Fruit fly (Drosophila melanogaster) whole organism, embryonic: ENCODE data around the gene Dtg.

Experiments used
- Abd-B ChIP-seq: fragments of 200-800 bp; sonication (Bioruptor generic); optimal IDR thresholded peaks from 2 replicates; lab custom pipeline; 2018; ENCODE audit warnings: missing biosample characterization, mild to moderate bottlenecking, missing genetic modification characterization, moderate library complexity
- Bdp1 ChIP-seq: fragments of 200-800 bp; sonication (Bioruptor generic); optimal IDR thresholded peaks from 3 replicates; lab custom pipeline; 2016; ENCODE audit warnings: missing biosample characterization, missing genetic modification characterization
- CG13424 ChIP-seq: fragments of 200-800 bp; sonication (Bioruptor generic); optimal IDR thresholded peaks from 2 replicates; lab custom pipeline; 2019; ENCODE audit warnings: missing biosample characterization, mild to moderate bottlenecking, missing genetic modification characterization, moderate library complexity
- CG14014 ChIP-seq: fragments of 200-800 bp; sonication (Bioruptor generic); IDR thresholded peaks from 2 replicates; pipeline ENCODE4 v1.3.6; 2022; ENCODE audit warnings: missing biosample characterization, missing genetic modification characterization
- CG14667 ChIP-seq: fragments of 200-800 bp; sonication (Bioruptor generic); IDR thresholded peaks from 2 replicates; pipeline ENCODE4 v1.3.6; 2022; ENCODE audit warnings: missing biosample characterization, missing genetic modification characterization
- CG15514 ChIP-seq: fragments of 200-800 bp; sonication (Bioruptor generic); optimal IDR thresholded peaks from 3 replicates; lab custom pipeline; 2017; ENCODE audit warnings: missing biosample characterization, missing genetic modification characterization, mild to moderate bottlenecking, moderate library complexity, missing genetic modification reagents
- CG18764 ChIP-seq: fragments of 200-800 bp; sonication (Bioruptor generic); optimal IDR thresholded peaks from 3 replicates; lab custom pipeline; 2016; ENCODE audit warnings: missing biosample characterization, missing genetic modification characterization
- CG3065 ChIP-seq: fragments of 200-800 bp; sonication (Bioruptor generic); optimal IDR thresholded peaks from 2 replicates; lab custom pipeline; 2016; ENCODE audit warnings: missing biosample characterization, missing genetic modification characterization
- CG31224 ChIP-seq: fragments of 200-800 bp; sonication (Bioruptor generic); IDR thresholded peaks from 2 replicates; pipeline ENCODE4 v1.3.6; 2022; ENCODE audit warnings: missing biosample characterization, missing genetic modification characterization
- CG31365 ChIP-seq: fragments of 200-800 bp; sonication (Bioruptor generic); optimal IDR thresholded peaks from 2 replicates; lab custom pipeline; 2018; ENCODE audit warnings: missing biosample characterization, mild to moderate bottlenecking, missing genetic modification characterization
- CG42726 ChIP-seq: fragments of 200-800 bp; sonication (Bioruptor generic); IDR thresholded peaks from 2 replicates; pipeline ENCODE4 v1.3.6; 2022; ENCODE audit warnings: missing biosample characterization, missing genetic modification characterization; ENCODE audit not compliant: partially characterized antibody
- CG4404 ChIP-seq: fragments of 200-800 bp; sonication (Bioruptor generic); IDR thresholded peaks from 2 replicates; pipeline ENCODE4 v1.3.6; 2022; ENCODE audit warnings: missing biosample characterization, missing genetic modification characterization
- CG4424 ChIP-seq: fragments of 200-800 bp; sonication (Bioruptor generic); optimal IDR thresholded peaks from 3 replicates; lab custom pipeline; 2016; ENCODE audit warnings: missing biosample characterization, missing genetic modification characterization
- CG4854 ChIP-seq: fragments of 200-800 bp; sonication (Bioruptor generic); optimal IDR thresholded peaks from 2 replicates; lab custom pipeline; 2016; ENCODE audit warnings: missing biosample characterization, missing genetic modification characterization, inconsistent platforms
- CG5180 ChIP-seq: fragments of 200-800 bp; sonication (Bioruptor generic); optimal IDR thresholded peaks from 3 replicates; lab custom pipeline; 2017; ENCODE audit warnings: missing biosample characterization, missing genetic modification characterization, mild to moderate bottlenecking, moderate library complexity, missing genetic modification reagents
- CG6254 ChIP-seq: fragments of 200-800 bp; sonication (Bioruptor generic); optimal IDR thresholded peaks from 3 replicates; lab custom pipeline; 2017; ENCODE audit warnings: mild to moderate bottlenecking, missing biosample characterization, missing genetic modification reagents, missing genetic modification characterization
- CG6272 ChIP-seq: fragments of 200-800 bp; sonication (Bioruptor generic); IDR thresholded peaks from 2 replicates; pipeline ENCODE4 v1.3.6; 2022; ENCODE audit warnings: missing biosample characterization, missing genetic modification characterization
- CG6854 ChIP-seq: fragments of 200-800 bp; sonication (Bioruptor generic); optimal IDR thresholded peaks from 3 replicates; lab custom pipeline; 2017; ENCODE audit warnings: missing biosample characterization, mild to moderate bottlenecking, missing genetic modification characterization
- CG7357 ChIP-seq: fragments of 200-800 bp; sonication (Bioruptor generic); IDR thresholded peaks from 3 replicates; pipeline ENCODE4 v1.3.6; 2022; ENCODE audit warnings: missing biosample characterization, missing genetic modification characterization
- Doc2 ChIP-seq: fragments of 200-800 bp; sonication (Bioruptor generic); IDR thresholded peaks from 2 replicates; pipeline ENCODE4 v1.3.6; 2022; ENCODE audit warnings: missing biosample characterization, missing genetic modification characterization
- Doc3 ChIP-seq: fragments of 200-800 bp; sonication (Bioruptor generic); IDR thresholded peaks from 3 replicates; pipeline ENCODE4 v1.3.6; 2022; ENCODE audit warnings: missing biosample characterization, missing genetic modification characterization; ENCODE audit not compliant: partially characterized antibody
- Dp ChIP-seq: fragments of 200-800 bp; sonication (Bioruptor generic); optimal IDR thresholded peaks from 2 replicates; lab custom pipeline; 2018; ENCODE audit warnings: missing biosample characterization, mild to moderate bottlenecking, missing genetic modification characterization, moderate library complexity
- Ets65A ChIP-seq: fragments of 200-800 bp; sonication (Bioruptor generic); peaks from one replicate; lab custom pipeline; 2016; ENCODE audit warnings: missing biosample characterization, missing genetic modification characterization
- Fer1 ChIP-seq: fragments of 200-800 bp; sonication (Bioruptor generic); optimal IDR thresholded peaks from 2 replicates; lab custom pipeline; 2017; ENCODE audit warnings: missing biosample characterization, mild to moderate bottlenecking, missing genetic modification characterization
- Fer3 ChIP-seq: fragments of 200-800 bp; sonication (Bioruptor generic); optimal IDR thresholded peaks from 2 replicates; lab custom pipeline; 2018; ENCODE audit warnings: missing biosample characterization, mild to moderate bottlenecking, missing genetic modification characterization, moderate library complexity
- GATAe ChIP-seq: fragments of 200-800 bp; sonication (Bioruptor generic); conservative IDR thresholded peaks from 2 replicates; pipeline ENCODE4 v1.3.6; 2022; ENCODE audit warnings: missing biosample characterization, missing genetic modification characterization
- Myb ChIP-seq: fragments of 200-800 bp; sonication (Bioruptor generic); optimal IDR thresholded peaks from 2 replicates; lab custom pipeline; 2016; ENCODE audit warnings: missing biosample characterization, missing genetic modification characterization
- NfI ChIP-seq: fragments of 200-800 bp; sonication (Bioruptor generic); optimal IDR thresholded peaks from 3 replicates; lab custom pipeline; 2018; ENCODE audit warnings: missing biosample characterization, mild to moderate bottlenecking, missing genetic modification characterization, moderate library complexity
- Scr ChIP-seq: fragments of 200-800 bp; sonication (Bioruptor generic); IDR thresholded peaks from 2 replicates; pipeline ENCODE4 v1.3.6; 2022; ENCODE audit warnings: missing biosample characterization, missing genetic modification characterization; ENCODE audit not compliant: partially characterized antibody
- Sry-β ChIP-seq: fragments of 200-800 bp; sonication (Bioruptor generic); optimal IDR thresholded peaks from 2 replicates; lab custom pipeline; 2018; ENCODE audit warnings: missing biosample characterization, mild to moderate bottlenecking, missing genetic modification characterization, moderate library complexity
- Ssrp ChIP-seq: fragments of 200-800 bp; sonication (Bioruptor generic); optimal IDR thresholded peaks from 2 replicates; lab custom pipeline; 2018; ENCODE audit warnings: missing biosample characterization, mild to moderate bottlenecking, missing genetic modification characterization, moderate library complexity
- chif ChIP-seq, 2 experiments: fragments of 200-800 bp; sonication (Bioruptor generic); optimal IDR thresholded peaks; 3 replicates each; lab custom pipeline; 2016; ENCODE audit warnings: missing biosample characterization in 2 of 2, missing genetic modification characterization in 2 of 2
- chm ChIP-seq: fragments of 200-800 bp; sonication (Bioruptor generic); IDR thresholded peaks from 2 replicates; pipeline ENCODE4 v1.3.6; 2022; ENCODE audit warnings: missing biosample characterization, missing genetic modification characterization
- crc ChIP-seq: fragments of 200-800 bp; sonication (Bioruptor generic); optimal IDR thresholded peaks from 2 replicates; lab custom pipeline; 2016; ENCODE audit warnings: missing biosample characterization, missing genetic modification characterization
- da ChIP-seq: fragments of 200-800 bp; sonication (Bioruptor generic); optimal IDR thresholded peaks from 2 replicates; lab custom pipeline; 2016; ENCODE audit warnings: missing biosample characterization, missing genetic modification characterization
- danr ChIP-seq: fragments of 200-800 bp; sonication (Bioruptor generic); IDR thresholded peaks from 2 replicates; pipeline ENCODE4 v1.3.6; 2022; ENCODE audit warnings: missing biosample characterization, missing genetic modification characterization
- fd102C ChIP-seq: fragments of 200-800 bp; sonication (Bioruptor generic); optimal IDR thresholded peaks from 2 replicates; lab custom pipeline; 2018; ENCODE audit warnings: missing biosample characterization, mild to moderate bottlenecking, missing genetic modification characterization, moderate library complexity
- her ChIP-seq: fragments of 200-800 bp; sonication (Bioruptor generic); optimal IDR thresholded peaks from 2 replicates; lab custom pipeline; 2016; ENCODE audit warnings: missing biosample characterization, missing genetic modification characterization
- lov ChIP-seq, 2 experiments: fragments of 200-800 bp in 1 of 2; fragments of >200 bp in 1 of 2; sonication (Bioruptor generic) in 1 of 2; IDR thresholded peaks in 1 of 2; optimal IDR thresholded peaks in 1 of 2; 2 replicates in 1 of 2; 3 replicates in 1 of 2; pipeline versions ENCODE4 v1.3.6 to Lab custom; 2017 to 2022; ENCODE audit warnings: missing biosample characterization in 1 of 2, missing genetic modification characterization in 1 of 2
- luna ChIP-seq: fragments of 200-800 bp; sonication (Bioruptor generic); optimal IDR thresholded peaks from 2 replicates; lab custom pipeline; 2016; ENCODE audit warnings: missing biosample characterization, missing genetic modification characterization
- nmo ChIP-seq: fragments of 200-800 bp; sonication (Bioruptor generic); optimal IDR thresholded peaks from 2 replicates; lab custom pipeline; 2018; ENCODE audit warnings: missing biosample characterization, mild to moderate bottlenecking, missing genetic modification characterization, moderate library complexity
- odd ChIP-seq: fragments of 200-800 bp; sonication (Bioruptor generic); optimal IDR thresholded peaks from 2 replicates; lab custom pipeline; 2017; ENCODE audit warnings: missing biosample characterization, mild to moderate bottlenecking, missing genetic modification characterization
- sd ChIP-seq: fragments of 200-800 bp; sonication (Bioruptor generic); optimal IDR thresholded peaks from 3 replicates; lab custom pipeline; 2018; ENCODE audit warnings: missing biosample characterization, mild to moderate bottlenecking, missing genetic modification characterization, moderate library complexity
- sim ChIP-seq: fragments of 200-800 bp; sonication (Bioruptor generic); IDR thresholded peaks from 2 replicates; pipeline ENCODE4 v1.3.6; 2022; ENCODE audit warnings: missing biosample characterization, missing genetic modification characterization
- sob ChIP-seq: fragments of 200-800 bp; sonication (Bioruptor generic); IDR thresholded peaks from 2 replicates; pipeline ENCODE4 v1.3.6; 2022; ENCODE audit warnings: missing biosample characterization, missing genetic modification characterization
- ssp ChIP-seq: fragments of 200-800 bp; sonication (Bioruptor generic); IDR thresholded peaks from 2 replicates; pipeline ENCODE4 v1.3.6; 2022; ENCODE audit warnings: missing biosample characterization, missing genetic modification characterization
- tx ChIP-seq: fragments of 200-800 bp; sonication (Bioruptor generic); optimal IDR thresholded peaks from 2 replicates; lab custom pipeline; 2016; ENCODE audit warnings: missing biosample characterization, missing genetic modification characterization
- unc-4 ChIP-seq: fragments of 200-800 bp; sonication (Bioruptor generic); IDR thresholded peaks from 2 replicates; pipeline ENCODE4 v1.3.6; 2022; ENCODE audit warnings: missing biosample characterization, missing genetic modification characterization; ENCODE audit not compliant: partially characterized antibody
- unpg ChIP-seq: fragments of 200-800 bp; sonication (Bioruptor generic); optimal IDR thresholded peaks from 3 replicates; lab custom pipeline; 2018; ENCODE audit warnings: missing biosample characterization, mild to moderate bottlenecking, missing genetic modification characterization, moderate library complexity
- vnd ChIP-seq: fragments of 200-800 bp; sonication (Bioruptor generic); IDR thresholded peaks from 3 replicates; pipeline ENCODE4 v1.3.6; 2022; ENCODE audit warnings: missing biosample characterization, missing genetic modification characterization; ENCODE audit not compliant: partially characterized antibody

Gene Dtg

DNA sequence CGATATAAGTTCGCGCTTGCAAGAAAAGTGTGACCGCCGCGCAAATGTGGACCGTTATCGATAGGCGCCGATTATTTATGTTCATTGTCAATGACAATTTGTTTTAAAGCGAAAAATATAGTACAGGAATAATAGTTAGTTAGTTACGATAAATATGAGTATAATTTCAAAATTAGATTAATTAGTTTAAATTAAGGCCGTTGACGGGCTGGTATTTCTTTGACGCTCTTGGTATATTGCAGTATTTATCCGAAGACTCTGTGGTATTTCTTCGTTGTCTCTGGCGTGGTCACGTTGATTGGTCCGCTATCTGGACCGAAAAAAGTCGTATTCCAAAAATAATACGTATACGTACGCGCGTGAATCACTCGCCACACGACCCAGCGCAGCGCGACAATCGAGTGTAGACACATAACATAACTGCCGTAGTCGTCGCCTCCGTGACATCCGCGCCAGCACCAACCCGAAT is 49.7 kb downstream of the Dtg start (continued):
- TF ChIP-seq Doc2 (no peak), CG13424 (tag; lab: Kevin White, UChicago) (no peak), CG31224 (GFP tag; lab: Robert Waterston, UW) (no peak), sim (no peak), GATAe (no peak), CG3065 (GFP tag; lab: Kevin White, UChicago) (no peak), Doc3 (GFP tag; lab: Robert Waterston, UW) (peak; percentile 50; the same call in 1 of the 3 replicates), da (GFP tag; lab: Kevin White, UChicago) (no peak), CG18764 (GFP tag; lab: Kevin White, UChicago) (no peak), CG7357 (GFP tag; lab: Robert Waterston, UW) (no peak), CG15514 (GFP tag; lab: Kevin White, UChicago) (peak; percentile 37), Ets65A (GFP tag; lab: Kevin White, UChicago) (peak; percentile 25), sob (GFP tag; lab: Robert Waterston, UW) (0 out of 2 replicates have a peak, but pooled peaks have one; percentile 9), Scr (GFP tag; lab: Robert Waterston, UW) (peak; percentile 68), CG5180 (GFP tag; lab: Kevin White, UChicago) (no peak), sd (tag; lab: Kevin White, UChicago) (no peak), danr (GFP tag; lab: Robert Waterston, UW) (no peak), Myb (GFP tag; lab: Kevin White, UChicago) (peak; percentile 47), Sry-β (GFP tag; lab: Kevin White, UChicago) (no peak), CG14667 (GFP tag; lab: Robert Waterston, UW) (no peak), her (GFP tag; lab: Kevin White, UChicago) (no peak), CG31365 (tag; lab: Kevin White, UChicago) (no peak), nmo (GFP tag; lab: Kevin White, UChicago) (peak; percentile 56), fd102C (GFP tag; lab: Kevin White, UChicago) (no peak), chif (GFP tag; optimal IDR thresholded peaks at IDR 0.05; lab: Kevin White, UChicago) (no peak), Fer1 (GFP tag; lab: Kevin White, UChicago) (peak; percentile 47), NfI (no peak), CG6254 (GFP tag; lab: Kevin White, UChicago) (no peak), unpg (GFP tag; lab: Kevin White, UChicago) (no peak), CG4854 (GFP tag; lab: Kevin White, UChicago) (no peak), vnd (GFP tag; lab: Robert Waterston, UW) (peak; percentile 48; the same call in 1 of the 3 replicates), tx (GFP tag; lab: Kevin White, UChicago) (no peak), crc (no peak), ssp (GFP tag; lab: Robert Waterston, UW) (no peak), lov (optimal IDR thresholded peaks at IDR 0.05; lab: Kevin White, UChicago) (no peak), lov (GFP tag; IDR thresholded peaks at IDR 0.05; lab: Robert Waterston, UW) (no peak), odd (no peak), chm (GFP tag; lab: Robert Waterston, UW) (peak; percentile 21; the same call in 1 of the 2 replicates), Fer3 (tag; lab: Kevin White, UChicago) (no peak), Abd-B (GFP tag; lab: Kevin White, UChicago) (no peak), CG6854 (GFP tag; lab: Kevin White, UChicago) (no peak), unc-4 (GFP tag; lab: Robert Waterston, UW) (peak; percentile 70), CG42726 (GFP tag; lab: Robert Waterston, UW) (no peak; the same call in 1 of the 2 replicates), CG4424 (no peak), Ssrp (tag; lab: Kevin White, UChicago) (no peak), luna (GFP tag; lab: Kevin White, UChicago) (no peak), CG14014 (GFP tag; lab: Robert Waterston, UW) (no peak), Bdp1 (GFP tag; lab: Kevin White, UChicago) (no peak), CG4404 (GFP tag; lab: Robert Waterston, UW) (no peak), CG6272 (GFP tag; lab: Robert Waterston, UW) (no peak), Dp (peak; percentile 94)
